Fruit fly (Drosophila melanogaster) whole organism, embryonic: Measurements from ENCODE around the gene aralar1.

ENCODE experiments used
- CG11696 ChIP-seq: fragments of 200-800 bp; sonication (Bioruptor generic); IDR thresholded peaks from 2 replicates; pipeline ENCODE4 v1.3.6; 2022; ENCODE audit warnings: missing biosample characterization, missing genetic modification characterization
- CG11723 ChIP-seq: fragments of 200-800 bp; sonication (Bioruptor generic); optimal IDR thresholded peaks from 2 replicates; lab custom pipeline; 2017; ENCODE audit warnings: missing biosample characterization, mild to moderate bottlenecking, missing genetic modification characterization
- CG1647 ChIP-seq: fragments of 200-800 bp; sonication (Bioruptor generic); optimal IDR thresholded peaks from 3 replicates; lab custom pipeline; 2016; ENCODE audit warnings: missing biosample characterization, missing genetic modification characterization
- CG7745 ChIP-seq: fragments of 200-800 bp; sonication (Bioruptor generic); optimal IDR thresholded peaks from 2 replicates; lab custom pipeline; 2018; ENCODE audit warnings: missing biosample characterization, mild to moderate bottlenecking, missing genetic modification characterization, moderate library complexity
- Dip3 ChIP-seq: fragments of 200-800 bp; sonication (Bioruptor generic); optimal IDR thresholded peaks from 3 replicates; lab custom pipeline; 2016; ENCODE audit warnings: missing biosample characterization, missing genetic modification characterization
- Ets65A ChIP-seq: fragments of 200-800 bp; sonication (Bioruptor generic); peaks from one replicate; lab custom pipeline; 2016; ENCODE audit warnings: missing biosample characterization, missing genetic modification characterization
- HLH4C ChIP-seq: fragments of 200-800 bp; sonication (Bioruptor generic); IDR thresholded peaks from 3 replicates; pipeline ENCODE4 v1.3.6; 2022; ENCODE audit warnings: missing biosample characterization, missing genetic modification characterization; ENCODE audit not compliant: partially characterized antibody
- Myb ChIP-seq: fragments of 200-800 bp; sonication (Bioruptor generic); optimal IDR thresholded peaks from 2 replicates; lab custom pipeline; 2016; ENCODE audit warnings: missing biosample characterization, missing genetic modification characterization
- Neu2 ChIP-seq: fragments of 200-800 bp; sonication (Bioruptor generic); optimal IDR thresholded peaks from 3 replicates; lab custom pipeline; 2016; ENCODE audit warnings: missing biosample characterization, missing genetic modification characterization, borderline replicate concordance
- caup ChIP-seq: fragments of 200-800 bp; sonication (Bioruptor generic); optimal IDR thresholded peaks from 3 replicates; lab custom pipeline; 2017; ENCODE audit warnings: missing biosample characterization, mild to moderate bottlenecking, missing genetic modification characterization, moderate library complexity; ENCODE audit not compliant: severe bottlenecking
- ind ChIP-seq: fragments of 200-800 bp; sonication (Bioruptor generic); optimal IDR thresholded peaks from 3 replicates; lab custom pipeline; 2016; ENCODE audit warnings: missing biosample characterization, missing genetic modification characterization
- nerfin-2 ChIP-seq: fragments of 200-800 bp; sonication (Bioruptor generic); IDR thresholded peaks from 2 replicates; pipeline ENCODE4 v1.3.6; 2022; ENCODE audit warnings: missing biosample characterization, missing genetic modification characterization; ENCODE audit not compliant: partially characterized antibody
- run ChIP-seq: fragments of 200-800 bp; sonication (Bioruptor generic); optimal IDR thresholded peaks from 3 replicates; lab custom pipeline; 2018; ENCODE audit warnings: missing biosample characterization, mild to moderate bottlenecking, missing genetic modification characterization
- unc-4 ChIP-seq: fragments of 200-800 bp; sonication (Bioruptor generic); IDR thresholded peaks from 2 replicates; pipeline ENCODE4 v1.3.6; 2022; ENCODE audit warnings: missing biosample characterization, missing genetic modification characterization; ENCODE audit not compliant: partially characterized antibody

Gene aralar1

DNA sequence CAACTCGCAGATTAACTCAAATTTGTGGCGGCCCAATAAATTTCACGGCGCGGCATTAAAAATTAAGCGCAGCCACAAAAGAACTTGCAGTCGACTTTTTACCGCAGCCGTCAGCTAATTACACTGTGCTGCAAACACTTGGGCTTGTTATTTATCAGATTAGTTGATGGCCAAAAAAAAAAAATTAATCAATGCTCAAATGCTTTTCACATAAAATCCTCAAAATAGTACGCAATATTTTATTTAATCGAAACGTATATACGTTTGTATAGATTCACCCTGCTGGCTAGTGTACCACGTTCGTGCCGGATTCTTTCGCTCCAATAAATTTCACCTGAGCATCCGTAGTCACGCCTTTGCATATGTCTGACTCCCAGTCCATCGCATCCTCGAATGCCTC, 41.9 kb downstream of the aralar1 start (continued):
- TF ChIP-seq CG1647 (no peak), Myb (peak; percentile 21), CG11723 (GFP tag; lab: Kevin White, UChicago) (no peak), Neu2 (GFP tag; lab: Kevin White, UChicago) (no peak), nerfin-2 (GFP tag; lab: Robert Waterston, UW) (no peak), run (peak; percentile 21), caup (GFP tag; lab: Kevin White, UChicago) (peak; percentile 25), Dip3 (GFP tag; lab: Kevin White, UChicago) (no peak), CG11696 (GFP tag; lab: Robert Waterston, UW) (no peak), unc-4 (GFP tag; lab: Robert Waterston, UW) (no peak), ind (peak; percentile 49)
- TF ChIP-seq, all 482 proteins: peak for 208

DNA sequence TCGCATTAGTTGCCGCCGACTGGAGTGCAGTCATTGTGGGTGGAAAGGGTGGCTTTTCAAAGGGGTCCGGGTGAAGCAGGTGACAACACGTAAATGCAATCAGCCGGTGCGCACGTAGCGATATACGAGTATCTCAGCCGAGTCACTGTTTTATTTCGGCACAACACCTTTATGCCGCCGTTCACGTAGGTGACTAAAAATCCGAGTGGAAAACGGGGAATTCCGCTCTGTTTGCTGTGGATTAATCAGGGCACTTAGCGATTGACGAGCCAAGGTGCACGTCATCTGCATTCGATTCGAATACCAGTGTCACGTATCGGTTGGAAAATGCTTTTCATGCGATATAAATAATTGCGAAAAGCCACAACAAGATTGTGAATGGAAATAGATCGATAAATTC, 49.2 kb downstream of the aralar1 start:
- TF ChIP-seq Ets65A: peak; percentile 85
- no peak for TF ChIP-seq CG7745
- 0 out of 3 replicates have a peak, but pooled peaks have one; percentile 25 for TF ChIP-seq HLH4C
- TF ChIP-seq, all 482 proteins: peak for 2
